Worm (Caenorhabditis elegans) whole organism, L4/young adult: ENCODE data around the gene flp-27.

Source experiments
- W03F9.2 ChIP-seq: fragments of 150-350 bp; optimal IDR thresholded peaks from 2 replicates; lab custom pipeline; 2014; ENCODE audit warnings: missing biosample characterization, missing genetic modification characterization
- dao-5 ChIP-seq: sonication (generic microtip); optimal IDR thresholded peaks from 2 replicates; lab custom pipeline; 2016; ENCODE audit warnings: missing genotype, missing genetic modification characterization, moderate library complexity, missing compliant biosample characterization
- him-1 ChIP-seq: sonication (generic microtip); optimal IDR thresholded peaks from 2 replicates; lab custom pipeline; 2016; ENCODE audit warnings: missing genotype, missing genetic modification reagents, missing genetic modification characterization, missing compliant biosample characterization

DNA sequence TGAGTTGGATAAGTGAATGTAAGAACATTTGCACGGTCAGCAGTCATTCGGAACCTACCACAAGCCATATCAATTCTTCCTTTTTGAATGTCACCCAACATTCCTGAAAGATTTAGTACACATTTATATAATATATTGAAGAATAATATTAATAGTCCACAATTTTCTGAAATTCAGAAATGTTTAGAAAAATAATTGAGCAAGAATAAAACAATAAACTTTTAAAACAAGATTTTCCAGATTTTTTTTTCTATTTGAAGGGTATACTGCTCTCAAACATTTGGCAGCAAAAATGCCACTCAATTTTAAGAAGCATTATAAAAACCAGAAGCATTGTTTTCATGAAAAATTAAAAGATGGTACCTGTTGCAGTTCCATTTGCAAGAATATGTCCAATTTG, 44.0 kb upstream of the flp-27 start, which contains the start of gene F59E12.8:
- no peak for TF ChIP-seq him-1
- no peak for TF ChIP-seq dao-5 (tag; lab: Kevin White, UChicago)
- TF ChIP-seq W03F9.2 (tag; lab: Kevin White, UChicago) = no peak
